Fruit fly (Drosophila melanogaster) whole organism, wandering third instar larva: ENCODE data around the gene CG46467.

Experiments used
- CG9705 ChIP-seq: fragments of 200-800 bp; sonication (Bioruptor generic); optimal IDR thresholded peaks from 2 replicates; lab custom pipeline; 2018; ENCODE audit warnings: missing biosample characterization, mild to moderate bottlenecking, missing genetic modification characterization
- Vsx2 ChIP-seq: fragments of 200-300, 225-300 bp; sonication (Bioruptor generic); optimal IDR thresholded peaks from 2 replicates; lab custom pipeline; 2018; ENCODE audit warnings: missing biosample characterization, missing genetic modification characterization; ENCODE audit not compliant: partially characterized antibody
- dmrt93B ChIP-seq: fragments of 200-800 bp; sonication (Bioruptor generic); optimal IDR thresholded peaks from 2 replicates; lab custom pipeline; 2018; ENCODE audit warnings: missing biosample characterization, mild to moderate bottlenecking, missing genetic modification characterization
- h ChIP-seq: fragments of 200-800 bp; sonication (Bioruptor generic); optimal IDR thresholded peaks from 3 replicates; lab custom pipeline; 2016; ENCODE audit warnings: missing biosample characterization, mild to moderate bottlenecking, missing genetic modification characterization
- pan ChIP-seq: fragments of >200 bp; optimal IDR thresholded peaks from 2 replicates; lab custom pipeline; 2017
- psq ChIP-seq: fragments of 200-800 bp; sonication (Bioruptor generic); optimal IDR thresholded peaks from 3 replicates; lab custom pipeline; 2017; ENCODE audit warnings: missing biosample characterization, mild to moderate bottlenecking, missing genetic modification characterization, moderate library complexity
- usp ChIP-seq: fragments of >200 bp; optimal IDR thresholded peaks from 2 replicates; lab custom pipeline; 2017; ENCODE audit warnings: missing biosample characterization, missing genetic modification characterization

DNA sequence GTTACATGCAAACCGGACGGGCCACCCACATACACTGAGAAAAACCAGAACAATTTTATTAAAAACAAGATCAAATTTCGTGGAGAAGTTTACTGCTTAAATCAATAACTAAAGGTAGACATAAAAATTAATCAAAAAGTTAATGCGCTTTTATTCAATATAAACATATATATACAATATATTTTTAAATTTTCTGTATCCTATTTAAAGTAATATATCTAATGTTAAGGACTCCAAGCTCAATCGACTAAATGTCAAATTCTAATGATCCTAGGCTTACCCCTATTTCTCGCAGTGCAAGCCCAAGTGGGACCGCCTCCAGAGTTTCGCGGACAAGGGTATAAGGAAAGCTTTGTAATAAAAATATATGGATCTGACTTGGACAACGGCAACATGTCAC, 16.7 kb upstream of the CG46467 start:
- no peak for TF ChIP-seq usp (GFP tag; lab: Kevin White, UChicago)
- no peak for TF ChIP-seq psq (GFP tag; lab: Kevin White, UChicago)
- no peak for TF ChIP-seq dmrt93B (GFP tag; lab: Kevin White, UChicago)
- TF ChIP-seq h (GFP tag; lab: Kevin White, UChicago): no peak
- no peak for TF ChIP-seq Vsx2 (GFP tag; lab: Kevin White, UChicago)
- no peak for TF ChIP-seq CG9705
- TF ChIP-seq pan (lab: Kevin White, UChicago): no peak
